Fruit fly (Drosophila melanogaster) whole organism, embryonic: ENCODE results near the gene CG1136.
A peak's percentile ranks its signal among the peaks of the same experiment; 100 is the strongest.

Experiments used
- ATbp ChIP-seq: fragments of 200-800 bp; sonication (Bioruptor generic); optimal IDR thresholded peaks from 2 replicates; lab custom pipeline; 2017; ENCODE audit warnings: missing biosample characterization, mild to moderate bottlenecking, missing genetic modification characterization, missing genetic modification reagents
- Atf-2 ChIP-seq: fragments of 200-800 bp; sonication (Bioruptor generic); optimal IDR thresholded peaks from 2 replicates; lab custom pipeline; 2016; ENCODE audit warnings: missing biosample characterization, missing genetic modification characterization
- BEAF-32 ChIP-seq: fragments of 200-800 bp; sonication (Bioruptor generic); optimal IDR thresholded peaks from 3 replicates; lab custom pipeline; 2017; ENCODE audit warnings: missing biosample characterization, missing genetic modification characterization, mild to moderate bottlenecking, moderate library complexity, missing genetic modification reagents
- BtbVII ChIP-seq: fragments of 200-800 bp; sonication (Bioruptor generic); optimal IDR thresholded peaks from 3 replicates; lab custom pipeline; 2017; ENCODE audit warnings: missing biosample characterization, mild to moderate bottlenecking, missing genetic modification characterization
- C15 ChIP-seq: fragments of 200-800 bp; sonication (Bioruptor generic); IDR thresholded peaks from 3 replicates; pipeline ENCODE4 v1.3.6; 2022; ENCODE audit warnings: missing biosample characterization, missing genetic modification characterization
- CG10147 ChIP-seq: fragments of 200-800 bp; sonication (Bioruptor generic); optimal IDR thresholded peaks from 2 replicates; lab custom pipeline; 2019; ENCODE audit warnings: missing biosample characterization, mild to moderate bottlenecking, missing genetic modification characterization, moderate library complexity
- CG1024 ChIP-seq: fragments of 200-800 bp; sonication (Bioruptor generic); IDR thresholded peaks from 2 replicates; pipeline ENCODE4 v1.3.6; 2022; ENCODE audit warnings: missing biosample characterization, missing genetic modification characterization
- CG10979 ChIP-seq: fragments of 200-800 bp; sonication (Bioruptor generic); optimal IDR thresholded peaks from 2 replicates; lab custom pipeline; 2018; ENCODE audit warnings: missing biosample characterization, mild to moderate bottlenecking, missing genetic modification characterization, moderate library complexity
- CG11696 ChIP-seq: fragments of 200-800 bp; sonication (Bioruptor generic); IDR thresholded peaks from 2 replicates; pipeline ENCODE4 v1.3.6; 2022; ENCODE audit warnings: missing biosample characterization, missing genetic modification characterization
- CG13424 ChIP-seq: fragments of 200-800 bp; sonication (Bioruptor generic); optimal IDR thresholded peaks from 2 replicates; lab custom pipeline; 2019; ENCODE audit warnings: missing biosample characterization, mild to moderate bottlenecking, missing genetic modification characterization, moderate library complexity
- CG14860 ChIP-seq: fragments of 200-800 bp; sonication (Bioruptor generic); IDR thresholded peaks from 3 replicates; pipeline ENCODE4 v1.3.6; 2022; ENCODE audit warnings: missing biosample characterization, missing genetic modification characterization; ENCODE audit not compliant: partially characterized antibody
- CG16779 ChIP-seq: fragments of 200-800 bp; sonication (Bioruptor generic); IDR thresholded peaks from 2 replicates; pipeline ENCODE4 v1.3.6; 2022; ENCODE audit warnings: missing biosample characterization, missing genetic modification characterization
- CG31365 ChIP-seq: fragments of 200-800 bp; sonication (Bioruptor generic); optimal IDR thresholded peaks from 2 replicates; lab custom pipeline; 2018; ENCODE audit warnings: missing biosample characterization, mild to moderate bottlenecking, missing genetic modification characterization
- CG3163 ChIP-seq: fragments of 200-800 bp; sonication (Bioruptor generic); optimal IDR thresholded peaks from 3 replicates; lab custom pipeline; 2016; ENCODE audit warnings: missing biosample characterization, missing genetic modification characterization
- CG32532 ChIP-seq: fragments of 200-800 bp; sonication (Bioruptor generic); IDR thresholded peaks from 2 replicates; pipeline ENCODE4 v1.3.6; 2022; ENCODE audit warnings: missing biosample characterization, missing genetic modification characterization
- CG3995 ChIP-seq: fragments of 200-800 bp; sonication (Bioruptor generic); optimal IDR thresholded peaks from 3 replicates; lab custom pipeline; 2016; ENCODE audit warnings: missing biosample characterization, missing genetic modification characterization
- CG5953 ChIP-seq: fragments of 200-800 bp; sonication (Bioruptor generic); IDR thresholded peaks from 2 replicates; pipeline ENCODE4 v1.3.6; 2022; ENCODE audit warnings: missing biosample characterization, missing genetic modification characterization
- CG6813 ChIP-seq: fragments of 200-800 bp; sonication (Bioruptor generic); optimal IDR thresholded peaks from 2 replicates; lab custom pipeline; 2017; ENCODE audit warnings: missing biosample characterization, missing genetic modification characterization, mild to moderate bottlenecking, moderate library complexity, missing genetic modification reagents
- CG7745 ChIP-seq: fragments of 200-800 bp; sonication (Bioruptor generic); optimal IDR thresholded peaks from 2 replicates; lab custom pipeline; 2018; ENCODE audit warnings: missing biosample characterization, mild to moderate bottlenecking, missing genetic modification characterization, moderate library complexity
- CG8478 ChIP-seq: fragments of >200 bp; optimal IDR thresholded peaks from 2 replicates; lab custom pipeline; 2018
- CG8924 ChIP-seq: fragments of 200-800 bp; optimal IDR thresholded peaks from 3 replicates; lab custom pipeline; 2019; ENCODE audit warnings: missing biosample characterization, mild to moderate bottlenecking, missing genetic modification characterization, moderate library complexity
- CG9932 ChIP-seq: fragments of 200-800 bp; sonication (Bioruptor generic); IDR thresholded peaks from 2 replicates; pipeline ENCODE4 v1.3.6; 2022; ENCODE audit warnings: missing biosample characterization, missing genetic modification characterization
- CTCF ChIP-seq: fragments of 200-800 bp; sonication (Bioruptor generic); optimal IDR thresholded peaks from 2 replicates; lab custom pipeline; 2017; ENCODE audit warnings: missing biosample characterization, mild to moderate bottlenecking, missing genetic modification characterization, moderate library complexity
- CkIIα-i1 ChIP-seq: fragments of 200-800 bp; sonication (Bioruptor generic); IDR thresholded peaks from 2 replicates; pipeline ENCODE4 v1.3.6; 2022; ENCODE audit warnings: missing biosample characterization, missing genetic modification characterization
- Dbx ChIP-seq: fragments of 200-800 bp; sonication (Bioruptor generic); IDR thresholded peaks from 3 replicates; pipeline ENCODE4 v1.3.6; 2022; ENCODE audit warnings: missing biosample characterization, missing genetic modification characterization
- Dek ChIP-seq: fragments of 200-800 bp; sonication (Bioruptor generic); optimal IDR thresholded peaks from 3 replicates; lab custom pipeline; 2019; ENCODE audit warnings: missing biosample characterization, mild to moderate bottlenecking, missing genetic modification characterization, moderate library complexity
- Doc2 ChIP-seq: fragments of 200-800 bp; sonication (Bioruptor generic); IDR thresholded peaks from 2 replicates; pipeline ENCODE4 v1.3.6; 2022; ENCODE audit warnings: missing biosample characterization, missing genetic modification characterization
- HLH4C ChIP-seq: fragments of 200-800 bp; sonication (Bioruptor generic); IDR thresholded peaks from 3 replicates; pipeline ENCODE4 v1.3.6; 2022; ENCODE audit warnings: missing biosample characterization, missing genetic modification characterization; ENCODE audit not compliant: partially characterized antibody
- MBD-R2 ChIP-seq: fragments of 200-800 bp; sonication (Bioruptor generic); IDR thresholded peaks from 2 replicates; pipeline ENCODE4 v1.3.6; 2022; ENCODE audit warnings: missing biosample characterization, missing genetic modification characterization
- Pdp1 ChIP-seq, 2 experiments: fragments of 200-800 bp; sonication (Bioruptor generic); optimal IDR thresholded peaks; 3 replicates each; lab custom pipeline; 2016; ENCODE audit warnings: missing biosample characterization in 2 of 2, missing genetic modification characterization in 2 of 2, mild to moderate bottlenecking in 1 of 2, moderate library complexity in 1 of 2
- Ravus ChIP-seq: fragments of 200-800 bp; sonication (Bioruptor generic); IDR thresholded peaks from 2 replicates; pipeline ENCODE4 v1.3.6; 2022; ENCODE audit warnings: missing biosample characterization, missing genetic modification characterization
- Rx ChIP-seq: fragments of 200-800 bp; sonication (Bioruptor generic); IDR thresholded peaks from 2 replicates; pipeline ENCODE4 v1.3.6; 2022; ENCODE audit warnings: missing biosample characterization, missing genetic modification characterization
- Sin3A ChIP-seq: fragments of >200 bp; optimal IDR thresholded peaks from 2 replicates; lab custom pipeline; 2018
- Trl ChIP-seq, 3 experiments: fragments of >200 bp in 2 of 3; fragments of 200-800 bp in 1 of 3; sonication (Bioruptor generic) in 1 of 3; optimal IDR thresholded peaks; 2 replicates in 1 of 3; 3 replicates in 2 of 3; lab custom pipeline; 2016 to 2017; ENCODE audit warnings: missing biosample characterization in 1 of 3, missing genetic modification characterization in 1 of 3
- Xbp1 ChIP-seq: fragments of 200-800 bp; sonication (Bioruptor generic); optimal IDR thresholded peaks from 3 replicates; lab custom pipeline; 2016; ENCODE audit warnings: missing biosample characterization, mild to moderate bottlenecking, missing genetic modification characterization
- al ChIP-seq: fragments of 200-800 bp; sonication (Bioruptor generic); IDR thresholded peaks from 2 replicates; pipeline ENCODE4 v1.3.6; 2022; ENCODE audit warnings: missing biosample characterization, missing genetic modification characterization
- ap ChIP-seq: fragments of 200-800 bp; sonication (Bioruptor generic); IDR thresholded peaks from 2 replicates; pipeline ENCODE4 v1.3.6; 2022; ENCODE audit warnings: missing biosample characterization, missing genetic modification characterization
- btn ChIP-seq: fragments of 200-800 bp; sonication (Bioruptor generic); optimal IDR thresholded peaks from 2 replicates; lab custom pipeline; 2016; ENCODE audit warnings: missing biosample characterization, missing genetic modification characterization
- cad ChIP-seq: fragments of >200 bp; optimal IDR thresholded peaks from 2 replicates; lab custom pipeline; 2017; ENCODE audit warnings: missing biosample characterization, missing genetic modification characterization
- chinmo ChIP-seq: fragments of 200-800 bp; sonication (Bioruptor generic); IDR thresholded peaks from 4 replicates; pipeline ENCODE4 v1.3.6; 2022; ENCODE audit warnings: missing biosample characterization, missing genetic modification characterization; ENCODE audit not compliant: partially characterized antibody
- dimm ChIP-seq: fragments of 200-800 bp; sonication (Bioruptor generic); IDR thresholded peaks from 2 replicates; pipeline ENCODE4 v1.3.6; 2022; ENCODE audit warnings: missing biosample characterization, missing genetic modification characterization
- dm ChIP-seq: fragments of 200-800 bp; sonication (Bioruptor generic); optimal IDR thresholded peaks from 3 replicates; lab custom pipeline; 2016; ENCODE audit warnings: missing biosample characterization, missing genetic modification characterization
- esg ChIP-seq: fragments of 200-800 bp; sonication (Bioruptor generic); conservative IDR thresholded peaks from 2 replicates; pipeline ENCODE4 v1.3.6; 2022; ENCODE audit warnings: missing biosample characterization, missing genetic modification characterization
- hth ChIP-seq: fragments of >200 bp; optimal IDR thresholded peaks from 2 replicates; lab custom pipeline; 2017; ENCODE audit warnings: inconsistent platforms
- ind ChIP-seq: fragments of 200-800 bp; sonication (Bioruptor generic); optimal IDR thresholded peaks from 3 replicates; lab custom pipeline; 2016; ENCODE audit warnings: missing biosample characterization, missing genetic modification characterization
- nmo ChIP-seq: fragments of 200-800 bp; sonication (Bioruptor generic); optimal IDR thresholded peaks from 2 replicates; lab custom pipeline; 2018; ENCODE audit warnings: missing biosample characterization, mild to moderate bottlenecking, missing genetic modification characterization, moderate library complexity
- pros ChIP-seq: fragments of 200-800 bp; sonication (Bioruptor generic); optimal IDR thresholded peaks from 3 replicates; lab custom pipeline; 2019; ENCODE audit warnings: missing biosample characterization, mild to moderate bottlenecking, missing genetic modification characterization, moderate library complexity
- shn ChIP-seq: fragments of 200-800 bp; sonication (Bioruptor generic); optimal IDR thresholded peaks from 3 replicates; lab custom pipeline; 2016; ENCODE audit warnings: missing biosample characterization, missing genetic modification characterization
- slbo ChIP-seq: fragments of 200-800 bp; sonication (Bioruptor generic); IDR thresholded peaks from 2 replicates; pipeline ENCODE4 v1.3.6; 2022; ENCODE audit warnings: missing biosample characterization, missing genetic modification characterization
- sob ChIP-seq: fragments of 200-800 bp; sonication (Bioruptor generic); IDR thresholded peaks from 2 replicates; pipeline ENCODE4 v1.3.6; 2022; ENCODE audit warnings: missing biosample characterization, missing genetic modification characterization
- wek ChIP-seq: fragments of 200-800 bp; sonication (Bioruptor generic); optimal IDR thresholded peaks from 3 replicates; lab custom pipeline; 2018; ENCODE audit warnings: missing biosample characterization, mild to moderate bottlenecking, missing genetic modification characterization, moderate library complexity

The CG1136 gene

DNA sequence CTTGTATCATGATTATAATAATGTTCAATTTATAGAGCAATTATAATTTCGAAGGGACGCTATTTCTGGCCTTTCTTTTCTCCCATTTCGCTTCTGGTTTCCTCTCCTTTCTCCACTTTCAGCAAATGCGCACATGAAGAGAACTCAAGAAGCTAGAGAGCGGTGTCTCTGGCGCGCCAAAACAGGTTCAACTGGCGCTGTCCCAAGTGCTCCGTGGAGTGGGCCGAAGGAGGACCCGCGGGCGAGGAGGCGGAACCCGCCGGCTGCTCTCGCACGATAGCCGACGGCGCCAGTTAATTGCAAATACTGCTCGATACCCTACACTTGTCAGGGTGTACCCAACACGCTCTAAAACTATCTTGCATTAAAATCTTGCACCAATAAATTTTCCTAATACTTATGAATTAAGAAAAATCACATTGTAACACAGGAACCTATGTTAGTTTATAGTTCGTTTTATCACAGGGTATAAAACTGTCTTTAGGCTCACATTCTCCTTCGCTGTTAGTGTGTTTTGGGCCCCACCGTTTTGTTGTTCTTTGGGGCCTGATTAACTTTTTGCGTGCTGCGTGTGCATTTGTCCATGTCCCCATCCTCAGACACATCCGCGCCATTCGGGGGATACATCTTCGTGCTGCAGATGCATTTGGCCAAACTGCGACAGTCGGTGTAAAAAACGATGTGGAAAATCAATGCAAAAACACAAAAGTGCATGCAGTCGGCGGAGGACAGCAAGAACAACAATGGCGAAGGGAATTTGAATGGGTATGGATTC is 24.0 kb downstream of the CG1136 start (continued):
- TF ChIP-seq CkIIα-i1 (GFP tag; lab: Robert Waterston, UW) = no peak; the same call in 1 of the 2 replicates
- no peak for TF ChIP-seq hth
- TF ChIP-seq wek (GFP tag; lab: Kevin White, UChicago) = peak; percentile 22
- TF ChIP-seq CG1024 (GFP tag; lab: Robert Waterston, UW) = peak; percentile 84
- peak; percentile 65 for TF ChIP-seq CG31365
- TF ChIP-seq CG16779 (GFP tag; lab: Robert Waterston, UW) = peak; percentile 71
- TF ChIP-seq ind (GFP tag; lab: Kevin White, UChicago) = peak; percentile 92
- TF ChIP-seq CG10979 (tag; lab: Kevin White, UChicago) = peak; percentile 70
- TF ChIP-seq HLH4C (GFP tag; lab: Robert Waterston, UW) = no peak
- peak; percentile 92 for TF ChIP-seq esg
- TF ChIP-seq dimm (GFP tag; lab: Robert Waterston, UW) = peak; percentile 86
- peak; percentile 81 for TF ChIP-seq CG8924 (tag; lab: Kevin White, UChicago)
- peak; percentile 90 for TF ChIP-seq CG13424
- TF ChIP-seq slbo (GFP tag; lab: Robert Waterston, UW) = peak; percentile 97
- peak; percentile 93 for TF ChIP-seq sob (GFP tag; lab: Robert Waterston, UW)
- TF ChIP-seq Dbx (GFP tag; lab: Robert Waterston, UW) = peak; percentile 94
- TF ChIP-seq Pdp1 (GFP tag; optimal IDR thresholded peaks at IDR 0.05; lab: Kevin White, UChicago) = peak; percentile 83 to 88
- TF ChIP-seq CG5953 (GFP tag; lab: Robert Waterston, UW) = peak; percentile 94
- peak; percentile 71 for TF ChIP-seq CG3163 (GFP tag; lab: Kevin White, UChicago)
- TF ChIP-seq shn (GFP tag; lab: Kevin White, UChicago) = peak; percentile 90
- peak; percentile 86 for TF ChIP-seq nmo (GFP tag; lab: Kevin White, UChicago)
- TF ChIP-seq CG10147 (GFP tag; lab: Kevin White, UChicago) = peak; percentile 86
- peak; percentile 84 for TF ChIP-seq Dek
- TF ChIP-seq BtbVII = peak; percentile 77
- TF ChIP-seq C15 (GFP tag; lab: Robert Waterston, UW) = peak; percentile 86
- no peak for TF ChIP-seq CG8478
- TF ChIP-seq CG32532 (GFP tag; lab: Robert Waterston, UW) = peak; percentile 94
- TF ChIP-seq CG11696 (GFP tag; lab: Robert Waterston, UW) = peak; percentile 71
- TF ChIP-seq BEAF-32 = no peak
- peak; percentile 86 for TF ChIP-seq Atf-2
- TF ChIP-seq ATbp (GFP tag; lab: Kevin White, UChicago) = peak; percentile 76
- TF ChIP-seq MBD-R2 (GFP tag; lab: Robert Waterston, UW) = peak; percentile 73
- TF ChIP-seq CTCF (GFP tag; lab: Kevin White, UChicago) = no peak
- TF ChIP-seq Doc2 (GFP tag; lab: Robert Waterston, UW) = peak; percentile 60; the same call in 1 of the 2 replicates
- TF ChIP-seq Trl (optimal IDR thresholded peaks at IDR 0.05; lab: Kevin White, UChicago) = peak in 1 of 2 experiments; percentile 9
- peak; percentile 71 for TF ChIP-seq Trl (GFP tag; optimal IDR thresholded peaks at IDR 0.05; lab: Kevin White, UChicago)
- TF ChIP-seq chinmo (GFP tag; lab: Robert Waterston, UW) = no peak
- no peak for TF ChIP-seq pros (GFP tag; lab: Kevin White, UChicago)
- TF ChIP-seq btn (GFP tag; lab: Kevin White, UChicago) = peak; percentile 75
- peak; percentile 93 for TF ChIP-seq CG9932 (GFP tag; lab: Robert Waterston, UW)
- TF ChIP-seq Sin3A (lab: Kevin White, UChicago) = no peak
- peak; percentile 92 for TF ChIP-seq Xbp1 (GFP tag; lab: Kevin White, UChicago)
- peak; percentile 59 for TF ChIP-seq CG3995 (GFP tag; lab: Kevin White, UChicago)
- no peak for TF ChIP-seq CG7745 (tag; lab: Kevin White, UChicago)
- no peak for TF ChIP-seq cad (GFP tag; lab: Kevin White, UChicago)
- peak; percentile 85 for TF ChIP-seq dm
- TF ChIP-seq CG14860 (GFP tag; lab: Robert Waterston, UW) = no peak
- TF ChIP-seq al (GFP tag; lab: Robert Waterston, UW) = peak; percentile 91
- peak; percentile 86 for TF ChIP-seq Rx (GFP tag; lab: Robert Waterston, UW)
- peak; percentile 85 for TF ChIP-seq Ravus (GFP tag; lab: Robert Waterston, UW)
- peak; percentile 70 for TF ChIP-seq CG6813 (GFP tag; lab: Kevin White, UChicago)
- peak; percentile 93 for TF ChIP-seq ap
